Fruit fly (Drosophila melanogaster): ENCODE measurements around the gene CG14851.

CG14851 gene

DNA sequence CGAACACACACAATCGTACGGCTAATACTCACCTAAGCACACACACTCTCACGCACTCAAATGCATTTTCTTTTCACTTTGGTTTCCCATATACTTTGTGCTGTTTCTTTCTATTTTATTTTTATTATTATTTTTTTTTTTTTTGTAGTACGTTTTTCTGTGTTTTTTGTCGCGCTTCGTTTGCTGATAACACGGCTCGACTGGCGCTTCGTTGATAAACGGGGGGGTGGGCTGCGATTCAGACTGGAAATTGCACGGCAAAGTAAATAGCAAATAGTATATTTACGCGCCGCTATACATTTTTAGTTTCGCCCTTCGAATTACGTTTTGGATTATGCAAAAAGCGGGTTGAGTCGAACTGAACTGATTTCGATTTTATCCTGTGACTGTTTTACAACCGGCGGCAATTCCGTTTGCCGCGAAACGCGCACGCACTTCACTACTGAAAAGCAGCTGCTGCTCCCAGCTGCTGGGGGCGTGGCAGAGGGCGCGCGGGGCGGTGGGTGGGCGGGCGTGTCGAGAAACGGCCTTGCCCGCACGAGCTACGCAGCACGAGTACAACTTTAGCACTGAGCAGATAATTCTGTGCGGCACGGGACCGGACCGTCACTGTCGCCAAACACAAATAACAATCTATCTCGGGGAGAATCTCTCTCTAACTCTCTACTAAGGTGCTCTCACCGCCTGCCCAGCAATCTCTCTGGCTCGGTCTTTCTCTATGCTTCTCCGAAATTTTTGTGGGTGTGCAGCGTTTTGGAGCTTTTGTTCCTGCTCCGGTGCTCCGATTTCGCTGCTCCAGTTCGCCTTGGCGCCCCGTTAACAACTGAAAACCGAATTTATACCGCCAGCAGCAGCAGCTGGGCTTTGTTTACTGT is 4.4 kb upstream of the CG14851 start, which contains the start of gene Pde6 (continued):
- TF ChIP-seq vri (GFP tag; optimal IDR thresholded peaks at IDR 0.05) (no peak), Sox102F (GFP tag; optimal IDR thresholded peaks at IDR 0.05) (no peak), acj6 (GFP tag; optimal IDR thresholded peaks at IDR 0.05) (no peak), CG6276 (GFP tag; optimal IDR thresholded peaks at IDR 0.05) (peak; percentile 87), esn (GFP tag; optimal IDR thresholded peaks at IDR 0.05) (no peak), ss (GFP tag; optimal IDR thresholded peaks at IDR 0.05) (peak; percentile 21 to 52), Gug (GFP tag; IDR thresholded peaks at IDR 0.05) (peak; percentile 68), spab (GFP tag; optimal IDR thresholded peaks at IDR 0.05) (peak; percentile 28), Blimp-1 (GFP tag; optimal IDR thresholded peaks at IDR 0.05) (no peak), Sox14 (GFP tag; optimal IDR thresholded peaks at IDR 0.05) (peak; percentile 3), svp (GFP tag) (peak; percentile 52), Sox15 (GFP tag; optimal IDR thresholded peaks at IDR 0.05) (no peak), CG8632 (GFP tag; optimal IDR thresholded peaks at IDR 0.05) (peak; percentile 0), CG8319 (GFP tag; optimal IDR thresholded peaks at IDR 0.05) (no peak), pdm3 (GFP tag; optimal IDR thresholded peaks at IDR 0.05) (peak; percentile 24), CG6808 (GFP tag; optimal IDR thresholded peaks at IDR 0.05) (peak; percentile 56), CG9139 (GFP tag; optimal IDR thresholded peaks at IDR 0.05) (peak; percentile 4), CG31627 (GFP tag; optimal IDR thresholded peaks at IDR 0.05) (no peak), CG11902 (GFP tag; optimal IDR thresholded peaks at IDR 0.05) (no peak), CG15336 (GFP tag; IDR thresholded peaks at IDR 0.05) (peak; percentile 76), achi (GFP tag; optimal IDR thresholded peaks at IDR 0.05) (peak; percentile 63), Smox (GFP tag; optimal IDR thresholded peaks at IDR 0.05) (no peak), Hr38 (GFP tag; optimal IDR thresholded peaks at IDR 0.05) (no peak), Met (GFP tag; optimal IDR thresholded peaks at IDR 0.05) (no peak), fkh (GFP tag; optimal IDR thresholded peaks at IDR 0.05) (peak; percentile 5), CG10669 (GFP tag; optimal IDR thresholded peaks at IDR 0.05) (no peak), CG4318 (GFP tag; optimal IDR thresholded peaks at IDR 0.05) (no peak), Lpt (GFP tag; optimal IDR thresholded peaks at IDR 0.05) (peak; percentile 65), net (GFP tag; optimal IDR thresholded peaks at IDR 0.05) (peak; percentile 74), CG3032 (tag; optimal IDR thresholded peaks at IDR 0.05) (peak; percentile 33), CG6792 (GFP tag; optimal IDR thresholded peaks at IDR 0.05) (no peak)

DNA sequence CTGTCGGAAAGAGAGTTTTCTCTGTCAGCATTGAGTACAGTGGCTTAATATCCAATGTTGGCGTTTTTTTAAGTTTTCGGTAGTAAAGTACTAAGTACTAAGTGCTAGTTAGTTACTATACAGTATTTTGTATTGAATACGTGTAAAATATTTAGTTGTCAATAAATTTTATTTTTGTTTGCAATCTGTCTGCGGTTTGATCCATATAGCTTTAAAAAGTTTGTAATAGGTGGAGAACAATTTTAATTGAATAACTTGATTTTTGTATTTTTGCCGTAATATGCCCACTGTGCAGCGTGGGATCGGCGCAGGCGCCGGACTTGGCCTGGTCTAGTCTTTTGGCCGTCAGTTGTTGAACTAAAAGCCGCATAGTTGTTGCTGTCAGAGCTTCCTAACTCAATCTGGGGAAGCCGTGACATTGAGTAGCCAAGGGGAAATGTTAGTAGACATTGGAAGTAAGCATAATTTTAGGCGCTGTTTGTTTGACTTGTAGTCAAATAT is 3.7 kb upstream of the CG14851 start:
- TF ChIP-seq CG8119 (GFP tag; IDR thresholded peaks at IDR 0.05) (peak; percentile 89), Smox (GFP tag; optimal IDR thresholded peaks at IDR 0.05) (peak; percentile 46), fd59A (GFP tag; optimal IDR thresholded peaks at IDR 0.05) (peak; percentile 37), CG9139 (GFP tag; optimal IDR thresholded peaks at IDR 0.05) (no peak), CG3032 (tag; optimal IDR thresholded peaks at IDR 0.05) (peak; percentile 58), achi (GFP tag; optimal IDR thresholded peaks at IDR 0.05) (peak; percentile 67), CG8319 (GFP tag; optimal IDR thresholded peaks at IDR 0.05) (no peak), Eip75B (GFP tag; optimal IDR thresholded peaks at IDR 0.05) (peak; percentile 59), net (GFP tag; optimal IDR thresholded peaks at IDR 0.05) (peak; percentile 66), CG32006 (GFP tag; optimal IDR thresholded peaks at IDR 0.05) (peak; percentile 94), CG3919 (GFP tag; optimal IDR thresholded peaks at IDR 0.05) (peak; percentile 67), cyc (GFP tag; optimal IDR thresholded peaks at IDR 0.05) (peak; percentile 43), vri (GFP tag; optimal IDR thresholded peaks at IDR 0.05) (no peak), esn (GFP tag; optimal IDR thresholded peaks at IDR 0.05) (peak; percentile 59), acj6 (GFP tag; optimal IDR thresholded peaks at IDR 0.05) (peak; percentile 61), Met (GFP tag; optimal IDR thresholded peaks at IDR 0.05) (peak; percentile 63), CG6792 (GFP tag; optimal IDR thresholded peaks at IDR 0.05) (peak; percentile 41), CG11294 (GFP tag; IDR thresholded peaks at IDR 0.05) (peak; percentile 59; the same call in 1 of the 2 replicates), eg (GFP tag; IDR thresholded peaks at IDR 0.05) (peak; percentile 81), CG6854 (GFP tag; optimal IDR thresholded peaks at IDR 0.05) (no peak), topi (GFP tag; optimal IDR thresholded peaks at IDR 0.05) (peak; percentile 61), Sox14 (GFP tag; optimal IDR thresholded peaks at IDR 0.05) (peak; percentile 72), pdm3 (GFP tag; optimal IDR thresholded peaks at IDR 0.05) (peak; percentile 79), fkh (GFP tag; optimal IDR thresholded peaks at IDR 0.05) (peak; percentile 76), CG11902 (GFP tag; optimal IDR thresholded peaks at IDR 0.05) (no peak), Hr39 (GFP tag; optimal IDR thresholded peaks at IDR 0.05) (peak; percentile 28), CG6163 (GFP tag; IDR thresholded peaks at IDR 0.05) (peak; percentile 76; the same call in 2 of the 3 replicates), CG16779 (tag; optimal IDR thresholded peaks at IDR 0.05) (peak; percentile 58), CG31627 (GFP tag; optimal IDR thresholded peaks at IDR 0.05) (peak; percentile 48), ss (GFP tag; optimal IDR thresholded peaks at IDR 0.05) (peak in 1 of 2 experiments; percentile 69), Ets96B (tag; optimal IDR thresholded peaks at IDR 0.05) (peak; percentile 73), lz (GFP tag; optimal IDR thresholded peaks at IDR 0.05) (peak; percentile 67)
